Fruit fly (Drosophila melanogaster): ENCODE results near the gene Nf-YA.

dm6 chr3L:9442625-9443282, 687 bp upstream of the Nf-YA start, which contains the start of gene Srg3:
- TF ChIP-seq Myc (optimal IDR thresholded peaks at IDR 0.05) (no peak), Sin3A (optimal IDR thresholded peaks at IDR 0.05) (no peak), psq (optimal IDR thresholded peaks at IDR 0.05) (no peak), ttk (optimal IDR thresholded peaks at IDR 0.05) (no peak), h (optimal IDR thresholded peaks at IDR 0.05) (no peak)

All from Kc167 (cell line).